Fruit fly (Drosophila melanogaster) whole organism, pupa: ENCODE results near the gene ppk31.

Experiments used
- CG10348 ChIP-seq: fragments of 200-800 bp; sonication (Bioruptor generic); IDR thresholded peaks from 2 replicates; pipeline ENCODE4 v1.3.6; 2022; ENCODE audit warnings: missing biosample characterization, missing genetic modification characterization
- CG12605 ChIP-seq: fragments of 200-800 bp; sonication (Bioruptor generic); IDR thresholded peaks from 2 replicates; pipeline ENCODE4 v1.3.6; 2022; ENCODE audit warnings: missing biosample characterization, missing genetic modification characterization
- CG13204 ChIP-seq: fragments of 200-800 bp; sonication (Bioruptor generic); optimal IDR thresholded peaks from 2 replicates; lab custom pipeline; 2018; ENCODE audit warnings: missing biosample characterization, mild to moderate bottlenecking, missing genetic modification characterization, moderate library complexity
- CG14655 ChIP-seq: fragments of 200-800 bp; sonication (Bioruptor generic); optimal IDR thresholded peaks from 3 replicates; lab custom pipeline; 2017; ENCODE audit warnings: mild to moderate bottlenecking, missing biosample characterization, missing genetic modification reagents, missing genetic modification characterization
- CG15710 ChIP-seq: fragments of 200-800 bp; sonication (Bioruptor generic); optimal IDR thresholded peaks from 2 replicates; lab custom pipeline; 2018; ENCODE audit warnings: missing biosample characterization, mild to moderate bottlenecking, missing genetic modification characterization, moderate library complexity
- CG17806 ChIP-seq: fragments of 200-800 bp; sonication (Bioruptor generic); optimal IDR thresholded peaks from 2 replicates; lab custom pipeline; 2018; ENCODE audit warnings: missing biosample characterization, mild to moderate bottlenecking, missing genetic modification characterization, moderate library complexity
- CG32121 ChIP-seq: fragments of 200-800 bp; sonication (Bioruptor generic); IDR thresholded peaks from 2 replicates; pipeline ENCODE4 v1.3.6; 2022; ENCODE audit warnings: missing biosample characterization, missing genetic modification characterization
- CG34367 ChIP-seq: fragments of 200-800 bp; sonication (Bioruptor generic); optimal IDR thresholded peaks from 2 replicates; lab custom pipeline; 2018; ENCODE audit warnings: missing biosample characterization, mild to moderate bottlenecking, missing genetic modification characterization
- CG4496 ChIP-seq: fragments of 200-800 bp; sonication (Bioruptor generic); IDR thresholded peaks from 3 replicates; pipeline ENCODE4 v1.3.6; 2022; ENCODE audit warnings: missing biosample characterization, missing genetic modification characterization
- CG8159 ChIP-seq: fragments of 200-800 bp; sonication (Bioruptor generic); optimal IDR thresholded peaks from 3 replicates; lab custom pipeline; 2018; ENCODE audit warnings: missing biosample characterization, mild to moderate bottlenecking, missing genetic modification characterization, moderate library complexity
- CG8301 ChIP-seq: fragments of 200-800 bp; sonication (Bioruptor generic); optimal IDR thresholded peaks from 2 replicates; lab custom pipeline; 2018; ENCODE audit warnings: missing biosample characterization, mild to moderate bottlenecking, missing genetic modification characterization
- CG9948 ChIP-seq: fragments of 200-800 bp; sonication (Bioruptor generic); optimal IDR thresholded peaks from 2 replicates; lab custom pipeline; 2018; ENCODE audit warnings: missing biosample characterization, mild to moderate bottlenecking, missing genetic modification characterization, moderate library complexity
- D1 ChIP-seq: fragments of 200-800 bp; sonication (Bioruptor generic); optimal IDR thresholded peaks from 2 replicates; lab custom pipeline; 2018; ENCODE audit warnings: missing biosample characterization, mild to moderate bottlenecking, missing genetic modification characterization, moderate library complexity
- EcR ChIP-seq: fragments of 200-800 bp; sonication (Bioruptor generic); optimal IDR thresholded peaks from 3 replicates; lab custom pipeline; 2019; ENCODE audit warnings: missing biosample characterization, missing genetic modification characterization, mild to moderate bottlenecking, moderate library complexity, missing genetic modification reagents
- Ets98B ChIP-seq: fragments of 200-800 bp; sonication (Bioruptor generic); IDR thresholded peaks from 2 replicates; pipeline ENCODE4 v1.3.6; 2022; ENCODE audit warnings: missing biosample characterization, missing genetic modification characterization
- Pif1A ChIP-seq: fragments of 200-800 bp; sonication (Bioruptor generic); optimal IDR thresholded peaks from 3 replicates; lab custom pipeline; 2016; ENCODE audit warnings: missing biosample characterization, missing genetic modification characterization
- Pif1B ChIP-seq: fragments of 200-800 bp; sonication (Bioruptor generic); optimal IDR thresholded peaks from 3 replicates; lab custom pipeline; 2016; ENCODE audit warnings: missing biosample characterization, missing genetic modification characterization
- Snoo ChIP-seq: fragments of 200-800 bp; sonication (Bioruptor generic); optimal IDR thresholded peaks from 3 replicates; lab custom pipeline; 2017; ENCODE audit warnings: missing biosample characterization, mild to moderate bottlenecking, missing genetic modification characterization, inconsistent platforms
- fd96Ca ChIP-seq: fragments of 200-800 bp; sonication (Bioruptor generic); IDR thresholded peaks from 3 replicates; pipeline ENCODE4 v1.3.6; 2022; ENCODE audit warnings: missing biosample characterization, missing genetic modification characterization
- gl ChIP-seq: fragments of 200-800 bp; sonication (Bioruptor generic); optimal IDR thresholded peaks from 2 replicates; lab custom pipeline; 2018; ENCODE audit warnings: missing biosample characterization, mild to moderate bottlenecking, missing genetic modification characterization
- rn ChIP-seq: fragments of 200-800 bp; sonication (Bioruptor generic); IDR thresholded peaks from 2 replicates; pipeline ENCODE4 v1.3.6; 2022; ENCODE audit warnings: missing biosample characterization, missing genetic modification characterization

Gene ppk31

dm6 chr3R:27202330-27202729, 39.4 kb downstream of the ppk31 start:
- TF ChIP-seq CG15710 (no peak), CG4496 (GFP tag; lab: Robert Waterston, UW) (no peak), CG9948 (tag; lab: Kevin White, UChicago) (no peak), CG14655 (no peak), CG8301 (tag; lab: Kevin White, UChicago) (no peak), rn (GFP tag; lab: Robert Waterston, UW) (no peak), Ets98B (GFP tag; lab: Robert Waterston, UW) (no peak), CG34367 (no peak)

- no peak for TF ChIP-seq CG34367
- TF ChIP-seq fd96Ca (GFP tag; lab: Robert Waterston, UW) = no peak
- TF ChIP-seq gl = peak; percentile 4
- TF ChIP-seq D1 (tag; lab: Kevin White, UChicago) = no peak
- TF ChIP-seq CG15710 = no peak
- no peak for TF ChIP-seq Pif1B (GFP tag; lab: Kevin White, UChicago)
These were observed 40.9 kb downstream of the ppk31 start for dm6 chr3R:27203856-27204255.

- TF ChIP-seq CG8301 (tag; lab: Kevin White, UChicago) = peak; percentile 36
- TF ChIP-seq CG8159 (tag; lab: Kevin White, UChicago) = peak; percentile 79
- peak; percentile 5 for TF ChIP-seq gl
- TF ChIP-seq CG12605 (GFP tag; lab: Robert Waterston, UW) = no peak
- no peak for TF ChIP-seq CG10348 (GFP tag; lab: Robert Waterston, UW)
- peak; percentile 61 for TF ChIP-seq Snoo (tag; lab: Kevin White, UChicago)
- TF ChIP-seq CG17806 (tag; lab: Kevin White, UChicago) = peak; percentile 73
- no peak for TF ChIP-seq rn (GFP tag; lab: Robert Waterston, UW)
- peak; percentile 70 for TF ChIP-seq CG9948 (tag; lab: Kevin White, UChicago)
- peak; percentile 43 for TF ChIP-seq EcR (GFP tag; lab: Kevin White, UChicago)
- TF ChIP-seq CG14655 = peak; percentile 59
- TF ChIP-seq CG15710 = peak; percentile 63
These were observed 41.9 kb downstream of the ppk31 start for dm6 chr3R:27204694-27205414.

- no peak for TF ChIP-seq CG8159 (tag; lab: Kevin White, UChicago)
- no peak for TF ChIP-seq CG9948 (tag; lab: Kevin White, UChicago)
- TF ChIP-seq CG12605 (GFP tag; lab: Robert Waterston, UW) = no peak
- TF ChIP-seq CG17806 (tag; lab: Kevin White, UChicago) = no peak
- TF ChIP-seq Ets98B (GFP tag; lab: Robert Waterston, UW) = no peak
- no peak for TF ChIP-seq CG34367
- TF ChIP-seq CG13204 = no peak
- no peak for TF ChIP-seq Snoo (tag; lab: Kevin White, UChicago)
These were observed 45.9 kb downstream of the ppk31 start for dm6 chr3R:27208724-27209343.

- no peak for TF ChIP-seq EcR (GFP tag; lab: Kevin White, UChicago)
- 0 out of 3 replicates have a peak, but pooled peaks have one; percentile 22 for TF ChIP-seq fd96Ca (GFP tag; lab: Robert Waterston, UW)
- TF ChIP-seq CG32121 (GFP tag; lab: Robert Waterston, UW) = peak; percentile 58; the same call in 1 of the 2 replicates
- TF ChIP-seq CG15710 = no peak
- TF ChIP-seq CG14655 = peak; percentile 31
- TF ChIP-seq CG10348 (GFP tag; lab: Robert Waterston, UW) = no peak
- peak; percentile 16 for TF ChIP-seq Pif1A (GFP tag; lab: Kevin White, UChicago)
- TF ChIP-seq CG4496 (GFP tag; lab: Robert Waterston, UW) = 0 out of 3 replicates have a peak, but pooled peaks have one; percentile 18
- TF ChIP-seq CG8301 (tag; lab: Kevin White, UChicago) = peak; percentile 5
- no peak; the same call in 1 of the 2 replicates for TF ChIP-seq CG12605 (GFP tag; lab: Robert Waterston, UW)
- TF ChIP-seq D1 (tag; lab: Kevin White, UChicago) = no peak
- TF ChIP-seq Ets98B (GFP tag; lab: Robert Waterston, UW) = peak; percentile 32
These were observed 46.8 kb downstream of the ppk31 start for dm6 chr3R:27209561-27210275.

- TF ChIP-seq CG8301 (tag; lab: Kevin White, UChicago) (no peak), CG4496 (GFP tag; lab: Robert Waterston, UW) (no peak), fd96Ca (GFP tag; lab: Robert Waterston, UW) (0 out of 3 replicates have a peak, but pooled peaks have one; percentile 18)
These were observed 50.2 kb downstream of the ppk31 start for dm6 chr3R:27212979-27213580.
